Worm (Caenorhabditis elegans) whole organism, L4 larva: ENCODE results near the gene pud-3.

Source experiments
- D1046.2 ChIP-seq: fragments of 200-800 bp; sonication (Bioruptor generic); IDR thresholded peaks from 2 replicates; pipeline ENCODE4 v1.3.6; 2022; ENCODE audit warnings: missing genetic modification characterization, missing compliant biosample characterization
- F10B5.3 ChIP-seq: sonication (generic microtip); optimal IDR thresholded peaks from 2 replicates; lab custom pipeline; 2016; ENCODE audit warnings: mild to moderate bottlenecking, missing genetic modification characterization, missing compliant biosample characterization
- F44E2.7 ChIP-seq: fragments of 200-800 bp; sonication (Bioruptor generic); IDR thresholded peaks from 2 replicates; pipeline ENCODE4 v2.1.2; 2022; ENCODE audit warnings: missing genetic modification characterization, missing compliant biosample characterization
- T20F7.1 ChIP-seq: fragments of 200-800 bp; sonication (Bioruptor generic); optimal IDR thresholded peaks from 2 replicates; lab custom pipeline; 2018; ENCODE audit warnings: mild to moderate bottlenecking, missing genetic modification characterization, missing compliant biosample characterization
- ZK337.2 ChIP-seq: fragments of 200-800 bp; sonication (Bioruptor generic); IDR thresholded peaks from 2 replicates; pipeline ENCODE4 v1.3.6; 2022; ENCODE audit warnings: missing genetic modification reagents, missing genetic modification characterization, missing compliant biosample characterization
- ceh-44 ChIP-seq: fragments of 200-800 bp; sonication (Bioruptor generic); IDR thresholded peaks from 2 replicates; pipeline ENCODE4 v1.3.6; 2022; ENCODE audit warnings: missing genetic modification reagents, missing genetic modification characterization, missing compliant biosample characterization
- ces-1 ChIP-seq: fragments of 150-350 bp; sonication (generic microtip); optimal IDR thresholded peaks from 4 replicates; lab custom pipeline; 2014; ENCODE audit warnings: missing biosample characterization, missing genetic modification reagents, missing genetic modification characterization
- ctbp-1 ChIP-seq: fragments of 200-800 bp; sonication (Bioruptor generic); IDR thresholded peaks from 2 replicates; pipeline ENCODE4 v1.3.6; 2022; ENCODE audit warnings: missing genetic modification reagents, missing genetic modification characterization, missing compliant biosample characterization
- daf-12 ChIP-seq: fragments of 150-350 bp; optimal IDR thresholded peaks from 2 replicates; lab custom pipeline; 2014; ENCODE audit warnings: missing biosample characterization, missing genetic modification reagents, missing genetic modification characterization
- dmd-6 ChIP-seq: fragments of 200-800 bp; sonication (Bioruptor generic); IDR thresholded peaks from 2 replicates; pipeline ENCODE4 v1.3.6; 2022; ENCODE audit warnings: missing genetic modification reagents, missing genetic modification characterization, missing compliant biosample characterization
- dmd-8 ChIP-seq: fragments of 200-800 bp; sonication (Bioruptor generic); IDR thresholded peaks from 2 replicates; pipeline ENCODE4 v1.3.6; 2022; ENCODE audit warnings: missing genetic modification characterization, missing compliant biosample characterization
- dve-1 ChIP-seq: sonication (generic microtip); optimal IDR thresholded peaks from 2 replicates; lab custom pipeline; 2017; ENCODE audit warnings: antibody characterized with exemption, mild to moderate bottlenecking, missing genetic modification characterization, missing compliant biosample characterization; ENCODE audit not compliant: insufficient read depth
- fkh-10 ChIP-seq: fragments of 150-350 bp; optimal IDR thresholded peaks from 2 replicates; lab custom pipeline; 2014; ENCODE audit warnings: missing biosample characterization, missing genetic modification reagents, missing genetic modification characterization
- gei-8 ChIP-seq: fragments of 200-800 bp; sonication (Bioruptor generic); optimal IDR thresholded peaks from 2 replicates; lab custom pipeline; 2018; ENCODE audit warnings: mild to moderate bottlenecking, missing genetic modification characterization, missing compliant biosample characterization
- hif-1 ChIP-seq, 2 experiments: sonication (generic microtip); optimal IDR thresholded peaks; 2 replicates each; lab custom pipeline; 2016 to 2017; ENCODE audit warnings: missing compliant biosample characterization in 2 of 2, missing genetic modification characterization in 2 of 2, missing genetic modification reagents in 2 of 2, missing genotype in 2 of 2, mild to moderate bottlenecking in 1 of 2
- hlh-11 ChIP-seq: fragments of 200-800 bp; sonication (Bioruptor generic); optimal IDR thresholded peaks from 2 replicates; lab custom pipeline; 2018; ENCODE audit warnings: mild to moderate bottlenecking, missing genetic modification characterization, missing compliant biosample characterization
- hlh-30 ChIP-seq: sonication (generic microtip); optimal IDR thresholded peaks from 2 replicates; lab custom pipeline; 2017; ENCODE audit warnings: antibody characterized with exemption, mild to moderate bottlenecking, missing genetic modification characterization, missing compliant biosample characterization; ENCODE audit not compliant: insufficient read depth
- jun-1 ChIP-seq: fragments of 150-350 bp; optimal IDR thresholded peaks from 2 replicates; lab custom pipeline; 2014; ENCODE audit warnings: missing biosample characterization, missing genetic modification reagents, missing genetic modification characterization
- lin-13 ChIP-seq: fragments of 150-350 bp; optimal IDR thresholded peaks from 2 replicates; lab custom pipeline; 2014; ENCODE audit warnings: missing biosample characterization, missing genetic modification reagents, missing genetic modification characterization
- lin-39 ChIP-seq: fragments of 150-350 bp; optimal IDR thresholded peaks from 2 replicates; lab custom pipeline; 2014; ENCODE audit warnings: missing biosample characterization, missing genetic modification reagents, missing genetic modification characterization
- madf-5 ChIP-seq, 2 experiments: fragments of 200-800 bp; sonication (Bioruptor generic); IDR thresholded peaks; 2 replicates each; pipeline ENCODE4 v1.3.6; 2022; ENCODE audit warnings: missing compliant biosample characterization in 2 of 2, missing genetic modification characterization in 2 of 2
- madf-9 ChIP-seq: fragments of 200-800 bp; sonication (Bioruptor generic); conservative IDR thresholded peaks from 2 replicates; pipeline ENCODE4 v1.3.6; 2022; ENCODE audit warnings: missing genetic modification reagents, missing genetic modification characterization, missing compliant biosample characterization
- mep-1 ChIP-seq: fragments of 150-350 bp; sonication (generic microtip); optimal IDR thresholded peaks from 3 replicates; lab custom pipeline; 2014; ENCODE audit warnings: missing biosample characterization, missing genetic modification characterization
- mxl-3 ChIP-seq: fragments of 200-800 bp; sonication (Bioruptor generic); optimal IDR thresholded peaks from 2 replicates; lab custom pipeline; 2018; ENCODE audit warnings: mild to moderate bottlenecking, missing genetic modification characterization, missing compliant biosample characterization
- nhr-10 ChIP-seq: fragments of 150-350 bp; optimal IDR thresholded peaks from 2 replicates; lab custom pipeline; 2014; ENCODE audit warnings: missing biosample characterization, missing genetic modification characterization
- nhr-102 ChIP-seq: sonication (generic microtip); optimal IDR thresholded peaks from 2 replicates; lab custom pipeline; 2016; ENCODE audit warnings: mild to moderate bottlenecking, missing genetic modification characterization, moderate library complexity, missing compliant biosample characterization
- nhr-11 ChIP-seq: fragments of 150-350 bp; optimal IDR thresholded peaks from 2 replicates; lab custom pipeline; 2014; ENCODE audit warnings: missing biosample characterization, missing genetic modification characterization
- nhr-111 ChIP-seq: fragments of 200-800 bp; sonication (Bioruptor generic); optimal IDR thresholded peaks from 2 replicates; lab custom pipeline; 2018; ENCODE audit warnings: mild to moderate bottlenecking, missing genetic modification characterization, missing compliant biosample characterization
- nhr-237 ChIP-seq: sonication (generic microtip); optimal IDR thresholded peaks from 2 replicates; lab custom pipeline; 2017; ENCODE audit warnings: missing biosample characterization, missing genetic modification characterization
- nhr-28 ChIP-seq: fragments of 150-350 bp; optimal IDR thresholded peaks from 2 replicates; lab custom pipeline; 2014; ENCODE audit warnings: missing biosample characterization, missing genetic modification characterization
- nhr-6 ChIP-seq: fragments of 150-350 bp; optimal IDR thresholded peaks from 2 replicates; lab custom pipeline; 2014; ENCODE audit warnings: missing biosample characterization, missing genetic modification characterization
- nhr-76 ChIP-seq: fragments of 150-350 bp; optimal IDR thresholded peaks from 2 replicates; lab custom pipeline; 2014; ENCODE audit warnings: missing biosample characterization, missing genetic modification characterization
- nhr-77 ChIP-seq: fragments of 150-350 bp; optimal IDR thresholded peaks from 2 replicates; lab custom pipeline; 2014; ENCODE audit warnings: missing biosample characterization, missing genetic modification characterization
- rbr-2 ChIP-seq: sonication (generic microtip); optimal IDR thresholded peaks from 2 replicates; lab custom pipeline; 2016; ENCODE audit warnings: missing genotype, missing genetic modification characterization, missing compliant biosample characterization
- sdz-12 ChIP-seq: fragments of 200-800 bp; sonication (Bioruptor generic); optimal IDR thresholded peaks from 2 replicates; lab custom pipeline; 2018; ENCODE audit warnings: mild to moderate bottlenecking, missing genetic modification characterization, missing compliant biosample characterization
- skn-1 ChIP-seq: fragments of 150-350 bp; optimal IDR thresholded peaks from 2 replicates; lab custom pipeline; 2014; ENCODE audit warnings: missing biosample characterization, missing genetic modification characterization
- snpc-4 ChIP-seq: fragments of 150-350 bp; optimal IDR thresholded peaks from 2 replicates; lab custom pipeline; 2014; ENCODE audit warnings: missing biosample characterization, missing genetic modification characterization
- spr-1 ChIP-seq: sonication (generic microtip); optimal IDR thresholded peaks from 2 replicates; lab custom pipeline; 2016; ENCODE audit warnings: mild to moderate bottlenecking, missing genetic modification characterization, missing compliant biosample characterization
- spr-3 ChIP-seq: fragments of 200-800 bp; sonication (Bioruptor generic); optimal IDR thresholded peaks from 2 replicates; lab custom pipeline; 2018; ENCODE audit warnings: mild to moderate bottlenecking, missing genetic modification characterization, missing compliant biosample characterization
- tag-97 ChIP-seq: fragments of 200-800 bp; sonication (Bioruptor generic); IDR thresholded peaks from 2 replicates; pipeline ENCODE4 v1.3.6; 2022; ENCODE audit warnings: missing genetic modification characterization, missing compliant biosample characterization
- tra-1 ChIP-seq: fragments of 200-800 bp; sonication (Bioruptor generic); IDR thresholded peaks from 2 replicates; pipeline ENCODE4 v1.3.6; 2022; ENCODE audit warnings: missing genetic modification reagents, missing genetic modification characterization, missing compliant biosample characterization
- unc-130 ChIP-seq: sonication (generic microtip); optimal IDR thresholded peaks from 2 replicates; lab custom pipeline; 2016; ENCODE audit warnings: missing genetic modification reagents, missing genetic modification characterization, missing compliant biosample characterization
- unc-62 ChIP-seq, 3 experiments: fragments of 150-350 bp in 1 of 3; sonication (generic microtip); optimal IDR thresholded peaks in 2 of 3; peaks in 1 of 3; 1 replicate in 1 of 3; 2 replicates in 2 of 3; lab custom pipeline; 2014 to 2017; ENCODE audit warnings: missing biosample characterization in 3 of 3, missing genetic modification characterization in 3 of 3, missing genetic modification reagents in 3 of 3, missing genotype in 1 of 3
- vab-7 ChIP-seq: fragments of 200-800 bp; sonication (Bioruptor generic); IDR thresholded peaks from 2 replicates; pipeline ENCODE4 v1.3.6; 2022; ENCODE audit warnings: missing genetic modification reagents, missing genetic modification characterization, missing compliant biosample characterization
- zag-1 ChIP-seq: fragments of 150-350 bp; optimal IDR thresholded peaks from 2 replicates; lab custom pipeline; 2014; ENCODE audit warnings: missing biosample characterization, missing genetic modification characterization
- zfp-2 ChIP-seq: sonication (generic microtip); optimal IDR thresholded peaks from 2 replicates; lab custom pipeline; 2016; ENCODE audit warnings: mild to moderate bottlenecking, missing genetic modification characterization, missing compliant biosample characterization
- zfp-3 ChIP-seq: fragments of 200-800 bp; sonication (Bioruptor generic); conservative IDR thresholded peaks from 2 replicates; pipeline ENCODE4 v1.3.6; 2022; ENCODE audit warnings: missing genetic modification reagents, missing genetic modification characterization, missing compliant biosample characterization
- zip-11 ChIP-seq: fragments of 200-800 bp; sonication (Bioruptor generic); IDR thresholded peaks from 2 replicates; pipeline ENCODE4 v1.3.6; 2022; ENCODE audit warnings: missing genetic modification characterization, missing compliant biosample characterization
- zip-2 ChIP-seq: fragments of 150-350 bp; optimal IDR thresholded peaks from 2 replicates; lab custom pipeline; 2014; ENCODE audit warnings: missing biosample characterization, missing genetic modification characterization
- ztf-11 ChIP-seq: fragments of 150-350 bp; optimal IDR thresholded peaks from 2 replicates; lab custom pipeline; 2014; ENCODE audit warnings: missing biosample characterization, missing genetic modification characterization

Gene pud-3

DNA sequence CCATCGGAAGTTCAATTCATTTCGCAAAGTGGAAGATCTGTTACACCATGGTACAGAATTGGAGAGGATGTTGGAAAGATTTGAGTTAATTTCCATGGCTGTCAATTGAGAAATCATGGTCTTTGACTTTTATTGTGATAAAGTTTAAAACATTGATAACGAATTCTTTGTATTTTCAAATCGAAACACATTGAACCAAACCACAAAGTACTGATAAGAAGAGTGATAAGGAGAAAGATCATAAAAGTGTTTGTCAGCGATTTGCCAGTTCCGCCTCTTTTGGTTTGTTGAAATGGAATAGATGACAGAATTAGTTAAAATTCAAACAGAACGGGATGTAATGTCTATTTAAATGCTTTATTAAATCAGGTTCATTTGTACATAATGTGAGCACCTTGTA lies 2.2 kb upstream of the pud-3 start (continued):
- TF ChIP-seq zip-11 (no peak), tag-97 (no peak), nhr-10 (tag; lab: Kevin White, UChicago) (peak; percentile 10), gei-8 (GFP tag; lab: Kevin White, UChicago) (no peak), lin-39 (tag; lab: Kevin White, UChicago) (no peak), nhr-11 (tag; lab: Kevin White, UChicago) (no peak), mep-1 (no peak), ZK337.2 (GFP tag; lab: Robert Waterston, UW) (no peak), F44E2.7 (GFP tag; lab: Robert Waterston, UW) (no peak), nhr-28 (peak; percentile 80), spr-3 (GFP tag; lab: Kevin White, UChicago) (no peak), tra-1 (GFP tag; lab: Robert Waterston, UW) (peak; percentile 53; the same call in 1 of the 2 replicates), ztf-11 (tag; lab: Kevin White, UChicago) (no peak), nhr-237 (tag; lab: Kevin White, UChicago) (no peak), unc-130 (GFP tag; lab: Kevin White, UChicago) (no peak), zag-1 (tag; lab: Kevin White, UChicago) (no peak), skn-1 (no peak), rbr-2 (tag; lab: Kevin White, UChicago) (no peak), fkh-10 (GFP tag; lab: Kevin White, UChicago) (no peak), hif-1 (tag; optimal IDR thresholded peaks at IDR 0.05; lab: Kevin White, UChicago) (no peak), nhr-77 (tag; lab: Kevin White, UChicago) (peak; percentile 88), ces-1 (GFP tag; lab: Kevin White, UChicago) (no peak), nhr-6 (tag; lab: Kevin White, UChicago) (no peak), mxl-3 (no peak), hlh-11 (peak; percentile 66), vab-7 (GFP tag; lab: Robert Waterston, UW) (no peak), hlh-30 (tag; lab: Kevin White, UChicago) (no peak), zfp-2 (tag; lab: Kevin White, UChicago) (no peak), nhr-102 (tag; lab: Kevin White, UChicago) (peak; percentile 68), T20F7.1 (GFP tag; lab: Kevin White, UChicago) (no peak), ctbp-1 (no peak)
- TF ChIP-seq, all 104 proteins: peak for 12

DNA sequence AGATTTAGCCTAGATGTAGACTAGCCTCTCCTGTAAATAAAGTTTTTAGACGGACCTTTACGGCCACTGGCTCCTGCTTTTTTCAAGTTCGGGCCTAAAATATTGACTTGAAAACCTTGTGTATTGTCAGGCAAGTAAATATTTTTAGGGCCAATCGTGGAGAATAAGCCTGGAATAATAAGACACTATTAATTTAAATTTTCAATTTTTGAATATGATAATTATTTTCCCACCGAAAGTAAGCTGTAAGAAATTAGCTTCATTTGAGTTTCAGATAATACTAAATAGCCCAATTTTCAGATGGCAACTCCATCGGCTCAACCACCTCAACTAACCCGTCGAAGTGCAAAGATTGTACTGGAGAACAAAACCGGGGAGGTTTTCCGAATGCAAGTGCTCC lies 1.4 kb upstream of the pud-3 start, which contains the start of gene pud-4:
pud-4 (plus strand) TSS at position 301 of the 400 bp plus-strand sequence.
- TF ChIP-seq spr-1 (tag; lab: Kevin White, UChicago) (no peak), F44E2.7 (GFP tag; lab: Robert Waterston, UW) (no peak), madf-5 (GFP tag; IDR thresholded peaks at IDR 0.05; lab: Robert Waterston, UW) (no peak), nhr-111 (GFP tag; lab: Kevin White, UChicago) (no peak), D1046.2 (GFP tag; lab: Robert Waterston, UW) (no peak), madf-9 (no peak), zip-2 (no peak), ceh-44 (no peak)

DNA sequence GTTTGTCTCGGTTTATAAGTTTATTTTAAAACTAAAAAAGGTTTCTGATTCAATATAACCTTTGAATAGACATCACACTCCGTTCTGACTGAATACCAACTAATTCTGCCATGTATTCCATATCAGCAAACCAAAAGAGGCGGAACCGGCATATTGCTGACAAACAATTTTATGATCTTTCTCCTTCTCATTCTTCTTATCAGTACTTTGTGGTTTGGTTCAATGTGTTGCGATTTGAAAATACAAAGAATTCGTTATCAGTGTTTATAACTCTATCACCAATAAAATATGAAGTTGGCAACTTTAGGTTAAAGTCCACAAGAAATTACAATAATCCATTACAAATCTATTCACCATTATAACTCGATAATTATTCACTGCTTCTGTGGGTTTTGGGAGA lies 692 bp downstream of the pud-3 start:
- TF ChIP-seq unc-62 (GFP tag; optimal IDR thresholded peaks at IDR 0.05 in 1 of 2; lab: Kevin White, UChicago) = peak in 1 of 2 experiments; percentile 84
- TF ChIP-seq unc-62 (tag; optimal IDR thresholded peaks at IDR 0.05; lab: Kevin White, UChicago) = no peak
- peak; percentile 38; the same call in 1 of the 2 replicates for TF ChIP-seq tra-1 (GFP tag; lab: Robert Waterston, UW)
- peak; percentile 88 for TF ChIP-seq dve-1 (tag; lab: Kevin White, UChicago)
- TF ChIP-seq jun-1 (tag; lab: Kevin White, UChicago) = no peak
- no peak for TF ChIP-seq snpc-4 (tag; lab: Kevin White, UChicago)
- peak; percentile 92 for TF ChIP-seq dmd-6 (GFP tag; lab: Robert Waterston, UW)
- no peak for TF ChIP-seq daf-12
- TF ChIP-seq lin-13 (GFP tag; lab: Kevin White, UChicago) = no peak
- no peak for TF ChIP-seq hlh-30 (tag; lab: Kevin White, UChicago)
- TF ChIP-seq dmd-8 = no peak
- TF ChIP-seq D1046.2 (GFP tag; lab: Robert Waterston, UW) = no peak
- TF ChIP-seq zag-1 (tag; lab: Kevin White, UChicago) = no peak
- no peak for TF ChIP-seq zfp-3 (GFP tag; lab: Robert Waterston, UW)
- no peak for TF ChIP-seq sdz-12
- peak; percentile 91 for TF ChIP-seq nhr-77 (tag; lab: Kevin White, UChicago)
- no peak for TF ChIP-seq spr-1 (tag; lab: Kevin White, UChicago)
- TF ChIP-seq nhr-10 (tag; lab: Kevin White, UChicago) = peak; percentile 21
- TF ChIP-seq F10B5.3 = no peak
- no peak for TF ChIP-seq nhr-76
